Worm (Caenorhabditis elegans): ENCODE data around the gene F48G7.8.

DNA sequence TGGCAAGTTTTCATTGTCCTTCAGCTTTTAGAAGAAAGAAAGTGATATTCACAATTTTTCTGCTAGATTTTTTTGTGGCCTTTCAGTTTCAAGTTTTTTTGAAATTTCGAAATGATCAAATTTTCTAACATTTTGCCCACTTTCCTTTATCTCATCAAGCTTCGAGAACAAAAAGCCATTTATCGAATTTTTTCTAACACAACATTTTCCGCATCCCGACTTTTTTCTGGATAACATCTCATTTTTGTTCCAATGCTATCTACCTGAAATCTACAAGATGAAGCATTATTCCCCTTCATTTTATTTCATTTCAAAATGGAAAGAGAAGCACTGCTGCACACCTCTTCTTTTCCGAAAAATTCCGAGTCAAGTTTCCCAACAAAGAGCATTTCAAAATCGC is 34.5 kb downstream of the F48G7.8 start, which contains the start of gene ZK488.5:
- TF ChIP-seq flt-1 (GFP tag; IDR thresholded peaks at IDR 0.05) (no peak), cog-1 (tag; optimal IDR thresholded peaks at IDR 0.05) (no peak), med-1 (GFP tag; optimal IDR thresholded peaks at IDR 0.05; ENCODE audit: insufficient read depth) (no peak)
